Fruit fly (Drosophila melanogaster) whole organism, embryonic: ENCODE data around the gene thoc7.
A peak's percentile ranks its signal among the peaks of the same experiment; 100 is the strongest.

ENCODE experiments used
- Abd-B ChIP-seq: fragments of 200-800 bp; sonication (Bioruptor generic); optimal IDR thresholded peaks from 2 replicates; lab custom pipeline; 2018; ENCODE audit warnings: missing biosample characterization, mild to moderate bottlenecking, missing genetic modification characterization, moderate library complexity
- Aef1 ChIP-seq: fragments of 200-800 bp; sonication (Bioruptor generic); IDR thresholded peaks from 3 replicates; pipeline ENCODE4 v1.3.6; 2022; ENCODE audit warnings: missing biosample characterization, missing genetic modification characterization
- CG10274 ChIP-seq: fragments of 200-800 bp; sonication (Bioruptor generic); optimal IDR thresholded peaks from 3 replicates; lab custom pipeline; 2017; ENCODE audit warnings: missing biosample characterization, mild to moderate bottlenecking, missing genetic modification characterization
- CG11398 ChIP-seq: fragments of 200-800 bp; sonication (Bioruptor generic); optimal IDR thresholded peaks from 2 replicates; lab custom pipeline; 2016; ENCODE audit warnings: missing biosample characterization, missing genetic modification characterization
- CG11695 ChIP-seq: fragments of 200-800 bp; sonication (Bioruptor generic); IDR thresholded peaks from 3 replicates; pipeline ENCODE4 v1.3.6; 2022; ENCODE audit warnings: missing biosample characterization, missing genetic modification characterization
- CG13123 ChIP-seq: fragments of 200-800 bp; sonication (Bioruptor generic); optimal IDR thresholded peaks from 2 replicates; lab custom pipeline; 2016; ENCODE audit warnings: missing biosample characterization, missing genetic modification characterization
- CG14014 ChIP-seq: fragments of 200-800 bp; sonication (Bioruptor generic); IDR thresholded peaks from 2 replicates; pipeline ENCODE4 v1.3.6; 2022; ENCODE audit warnings: missing biosample characterization, missing genetic modification characterization
- CG15073 ChIP-seq: fragments of 200-800 bp; sonication (Bioruptor generic); optimal IDR thresholded peaks from 2 replicates; lab custom pipeline; 2016; ENCODE audit warnings: missing biosample characterization, missing genetic modification characterization
- CG1647 ChIP-seq: fragments of 200-800 bp; sonication (Bioruptor generic); optimal IDR thresholded peaks from 3 replicates; lab custom pipeline; 2016; ENCODE audit warnings: missing biosample characterization, missing genetic modification characterization
- CG17612 ChIP-seq: fragments of 200-800 bp; sonication (Bioruptor generic); IDR thresholded peaks from 2 replicates; pipeline ENCODE4 v1.3.6; 2022; ENCODE audit warnings: missing biosample characterization, missing genetic modification characterization
- CG17829 ChIP-seq: fragments of 200-800 bp; optimal IDR thresholded peaks from 2 replicates; lab custom pipeline; 2019; ENCODE audit warnings: missing biosample characterization, mild to moderate bottlenecking, missing genetic modification characterization, moderate library complexity
- CG2199 ChIP-seq: fragments of 200-800 bp; sonication (Bioruptor generic); IDR thresholded peaks from 3 replicates; pipeline ENCODE4 v1.3.6; 2022; ENCODE audit warnings: missing biosample characterization, missing genetic modification characterization
- CG30020 ChIP-seq: fragments of 200-800 bp; optimal IDR thresholded peaks from 2 replicates; lab custom pipeline; 2019; ENCODE audit warnings: missing biosample characterization, mild to moderate bottlenecking, missing genetic modification characterization, moderate library complexity
- CG34224 ChIP-seq: fragments of 200-800 bp; sonication (Bioruptor generic); IDR thresholded peaks from 3 replicates; pipeline ENCODE4 v1.3.6; 2022; ENCODE audit warnings: missing biosample characterization, missing genetic modification characterization; ENCODE audit not compliant: partially characterized antibody
- CG4820 ChIP-seq: fragments of 200-800 bp; sonication (Bioruptor generic); optimal IDR thresholded peaks from 3 replicates; lab custom pipeline; 2016; ENCODE audit warnings: missing biosample characterization, missing genetic modification characterization
- CG6272 ChIP-seq: fragments of 200-800 bp; sonication (Bioruptor generic); IDR thresholded peaks from 2 replicates; pipeline ENCODE4 v1.3.6; 2022; ENCODE audit warnings: missing biosample characterization, missing genetic modification characterization
- CG7271 ChIP-seq: fragments of 200-800 bp; sonication (Bioruptor generic); optimal IDR thresholded peaks from 2 replicates; lab custom pipeline; 2018; ENCODE audit warnings: missing biosample characterization, mild to moderate bottlenecking, missing genetic modification characterization, moderate library complexity
- CG7839 ChIP-seq: fragments of 200-800 bp; sonication (Bioruptor generic); optimal IDR thresholded peaks from 3 replicates; lab custom pipeline; 2018; ENCODE audit warnings: missing biosample characterization, mild to moderate bottlenecking, missing genetic modification characterization, moderate library complexity
- D19A ChIP-seq: fragments of 200-800 bp; optimal IDR thresholded peaks from 3 replicates; lab custom pipeline; 2019; ENCODE audit warnings: missing biosample characterization, mild to moderate bottlenecking, missing genetic modification characterization, moderate library complexity
- Dp ChIP-seq: fragments of 200-800 bp; sonication (Bioruptor generic); optimal IDR thresholded peaks from 2 replicates; lab custom pipeline; 2018; ENCODE audit warnings: missing biosample characterization, mild to moderate bottlenecking, missing genetic modification characterization, moderate library complexity
- Ets65A ChIP-seq: fragments of 200-800 bp; sonication (Bioruptor generic); peaks from one replicate; lab custom pipeline; 2016; ENCODE audit warnings: missing biosample characterization, missing genetic modification characterization
- H2.0 ChIP-seq: fragments of 200-800 bp; sonication (Bioruptor generic); IDR thresholded peaks from 2 replicates; pipeline ENCODE4 v1.3.6; 2022; ENCODE audit warnings: missing biosample characterization, missing genetic modification characterization
- HLHmδ ChIP-seq: fragments of 200-800 bp; sonication (Bioruptor generic); optimal IDR thresholded peaks from 2 replicates; lab custom pipeline; 2018; ENCODE audit warnings: missing biosample characterization, mild to moderate bottlenecking, missing genetic modification characterization, moderate library complexity
- Hsf ChIP-seq: fragments of 200-800 bp; sonication (Bioruptor generic); optimal IDR thresholded peaks from 3 replicates; lab custom pipeline; 2016; ENCODE audit warnings: missing biosample characterization, missing genetic modification characterization
- Mrtf ChIP-seq: fragments of 200-800 bp; sonication (Bioruptor generic); IDR thresholded peaks from 3 replicates; pipeline ENCODE4 v1.3.6; 2022; ENCODE audit warnings: missing biosample characterization, missing genetic modification characterization
- Optix ChIP-seq: fragments of 200-800 bp; sonication (Bioruptor generic); IDR thresholded peaks from 3 replicates; pipeline ENCODE4 v1.3.6; 2022; ENCODE audit warnings: missing biosample characterization, missing genetic modification characterization
- Ssrp ChIP-seq: fragments of 200-800 bp; sonication (Bioruptor generic); optimal IDR thresholded peaks from 2 replicates; lab custom pipeline; 2018; ENCODE audit warnings: missing biosample characterization, mild to moderate bottlenecking, missing genetic modification characterization, moderate library complexity
- bcd ChIP-seq: fragments of 200-800 bp; sonication (Bioruptor generic); optimal IDR thresholded peaks from 2 replicates; lab custom pipeline; 2017; ENCODE audit warnings: missing biosample characterization, mild to moderate bottlenecking, missing genetic modification characterization
- chn ChIP-seq: fragments of 200-800 bp; sonication (Bioruptor generic); optimal IDR thresholded peaks from 2 replicates; lab custom pipeline; 2016; ENCODE audit warnings: missing biosample characterization, missing genetic modification characterization
- crol ChIP-seq: fragments of 200-800 bp; sonication (Bioruptor generic); IDR thresholded peaks from 2 replicates; pipeline ENCODE4 v1.3.6; 2022; ENCODE audit warnings: missing biosample characterization, missing genetic modification characterization
- cwo ChIP-seq: fragments of 200-800 bp; sonication (Bioruptor generic); optimal IDR thresholded peaks from 3 replicates; lab custom pipeline; 2017; ENCODE audit warnings: missing biosample characterization, missing genetic modification characterization, mild to moderate bottlenecking, moderate library complexity, missing genetic modification reagents
- fd102C ChIP-seq: fragments of 200-800 bp; sonication (Bioruptor generic); optimal IDR thresholded peaks from 2 replicates; lab custom pipeline; 2018; ENCODE audit warnings: missing biosample characterization, mild to moderate bottlenecking, missing genetic modification characterization, moderate library complexity
- fd3F ChIP-seq: fragments of 200-800 bp; sonication (Bioruptor generic); optimal IDR thresholded peaks from 2 replicates; lab custom pipeline; 2018; ENCODE audit warnings: missing biosample characterization, mild to moderate bottlenecking, missing genetic modification characterization, moderate library complexity
- fd64A ChIP-seq: fragments of 200-800 bp; sonication (Bioruptor generic); optimal IDR thresholded peaks from 3 replicates; lab custom pipeline; 2018; ENCODE audit warnings: missing biosample characterization, mild to moderate bottlenecking, missing genetic modification characterization
- gcm2 ChIP-seq: fragments of 200-800 bp; sonication (Bioruptor generic); optimal IDR thresholded peaks from 2 replicates; lab custom pipeline; 2016; ENCODE audit warnings: missing biosample characterization, missing genetic modification characterization
- gsb-n ChIP-seq: fragments of 200-800 bp; sonication (Bioruptor generic); optimal IDR thresholded peaks from 3 replicates; lab custom pipeline; 2018; ENCODE audit warnings: missing biosample characterization, mild to moderate bottlenecking, missing genetic modification characterization
- lab ChIP-seq: fragments of 200-800 bp; sonication (Bioruptor generic); optimal IDR thresholded peaks from 3 replicates; lab custom pipeline; 2017; ENCODE audit warnings: missing biosample characterization, missing genetic modification characterization, mild to moderate bottlenecking, moderate library complexity, missing genetic modification reagents
- lilli ChIP-seq: fragments of 200-800 bp; sonication (Bioruptor generic); optimal IDR thresholded peaks from 3 replicates; lab custom pipeline; 2016; ENCODE audit warnings: missing biosample characterization, missing genetic modification characterization
- lov ChIP-seq, 2 experiments: fragments of 200-800 bp in 1 of 2; fragments of >200 bp in 1 of 2; sonication (Bioruptor generic) in 1 of 2; IDR thresholded peaks in 1 of 2; optimal IDR thresholded peaks in 1 of 2; 2 replicates in 1 of 2; 3 replicates in 1 of 2; pipeline versions ENCODE4 v1.3.6 to Lab custom; 2017 to 2022; ENCODE audit warnings: missing biosample characterization in 1 of 2, missing genetic modification characterization in 1 of 2
- mld ChIP-seq: fragments of 200-800 bp; sonication (Bioruptor generic); IDR thresholded peaks from 3 replicates; pipeline ENCODE4 v1.3.6; 2022; ENCODE audit warnings: missing biosample characterization, missing genetic modification characterization; ENCODE audit not compliant: partially characterized antibody
- odd ChIP-seq: fragments of 200-800 bp; sonication (Bioruptor generic); optimal IDR thresholded peaks from 2 replicates; lab custom pipeline; 2017; ENCODE audit warnings: missing biosample characterization, mild to moderate bottlenecking, missing genetic modification characterization
- onecut ChIP-seq: fragments of 200-800 bp; sonication (Bioruptor generic); IDR thresholded peaks from 2 replicates; pipeline ENCODE4 v1.3.6; 2022; ENCODE audit warnings: missing biosample characterization, missing genetic modification characterization
- ranshi ChIP-seq: fragments of 200-800 bp; sonication (Bioruptor generic); IDR thresholded peaks from 2 replicates; pipeline ENCODE4 v1.3.6; 2022; ENCODE audit warnings: missing biosample characterization, missing genetic modification characterization
- row ChIP-seq: fragments of 200-800 bp; sonication (Bioruptor generic); IDR thresholded peaks from 3 replicates; pipeline ENCODE4 v1.3.6; 2022; ENCODE audit warnings: missing biosample characterization, missing genetic modification characterization
- run ChIP-seq: fragments of 200-800 bp; sonication (Bioruptor generic); optimal IDR thresholded peaks from 3 replicates; lab custom pipeline; 2018; ENCODE audit warnings: missing biosample characterization, mild to moderate bottlenecking, missing genetic modification characterization
- sob ChIP-seq: fragments of 200-800 bp; sonication (Bioruptor generic); IDR thresholded peaks from 2 replicates; pipeline ENCODE4 v1.3.6; 2022; ENCODE audit warnings: missing biosample characterization, missing genetic modification characterization
- trh ChIP-seq: fragments of 200-800 bp; sonication (Bioruptor generic); optimal IDR thresholded peaks from 2 replicates; lab custom pipeline; 2016; ENCODE audit warnings: missing biosample characterization, missing genetic modification characterization
- twi ChIP-seq: fragments of 200-800 bp; optimal IDR thresholded peaks from 2 replicates; lab custom pipeline; 2019; ENCODE audit warnings: missing biosample characterization, mild to moderate bottlenecking, missing genetic modification characterization, moderate library complexity
- yki ChIP-seq: fragments of >200 bp; optimal IDR thresholded peaks from 3 replicates; lab custom pipeline; 2018

The thoc7 gene

DNA sequence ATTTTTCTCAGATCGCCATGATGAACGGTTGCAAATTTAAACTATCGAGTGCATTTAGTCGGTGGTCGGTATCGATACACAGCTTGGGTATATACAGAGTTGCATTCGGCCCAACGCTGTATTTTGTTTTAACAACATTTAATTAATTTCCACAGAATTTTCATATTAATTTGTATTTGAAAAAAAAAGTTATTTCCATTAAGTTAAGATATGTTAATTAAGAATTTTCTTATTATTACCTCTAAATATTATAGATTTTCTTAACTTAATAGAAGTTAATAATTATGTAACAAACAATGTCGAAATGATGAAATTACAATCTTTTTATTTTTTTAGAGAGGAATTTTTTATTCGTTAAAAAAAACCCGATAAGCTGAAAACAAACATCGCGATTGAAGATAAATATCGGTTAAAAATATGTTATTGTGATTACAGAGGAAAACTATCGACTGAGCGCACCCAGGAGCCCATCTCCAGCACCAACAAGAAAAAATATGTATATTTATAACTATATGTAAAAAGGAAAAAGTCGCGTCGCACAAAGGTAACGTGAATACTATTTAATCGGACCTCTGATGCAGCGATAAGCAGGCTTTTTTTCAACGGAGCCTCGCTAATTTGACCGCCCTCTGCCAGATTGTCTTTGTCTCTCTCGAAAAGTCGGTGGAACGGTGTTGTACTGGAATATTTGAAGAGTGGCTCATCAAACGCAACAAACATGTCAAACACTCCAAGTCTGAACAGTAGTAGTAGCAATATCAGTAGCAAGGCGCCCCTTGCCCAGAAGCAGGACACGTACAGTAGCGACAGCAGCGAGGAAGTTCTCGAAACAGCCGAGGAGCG lies 12.5 kb downstream of the thoc7 start, which contains the start of the genes rno and mri (continued):
- TF ChIP-seq Mrtf (GFP tag; lab: Robert Waterston, UW) (0 out of 3 replicates have a peak, but pooled peaks have one; percentile 42), sob (peak; percentile 69), HLHmδ (no peak), CG7839 (tag; lab: Kevin White, UChicago) (peak; percentile 81), CG2199 (GFP tag; lab: Robert Waterston, UW) (no peak), CG4820 (peak; percentile 36), twi (tag; lab: Kevin White, UChicago) (peak; percentile 62), cwo (GFP tag; lab: Kevin White, UChicago) (peak; percentile 51), yki (lab: Kevin White, UChicago) (no peak), Ssrp (peak; percentile 78), CG34224 (GFP tag; lab: Robert Waterston, UW) (peak; percentile 94), Ets65A (GFP tag; lab: Kevin White, UChicago) (peak; percentile 87), CG7271 (tag; lab: Kevin White, UChicago) (no peak), lilli (GFP tag; lab: Kevin White, UChicago) (peak; percentile 31), CG14014 (peak; percentile 57; the same call in 1 of the 2 replicates), Dp (GFP tag; lab: Kevin White, UChicago) (no peak), gcm2 (GFP tag; lab: Kevin White, UChicago) (no peak), chn (GFP tag; lab: Kevin White, UChicago) (no peak), mld (GFP tag; lab: Robert Waterston, UW) (peak; percentile 80), bcd (peak; percentile 64), CG15073 (no peak), Optix (GFP tag; lab: Robert Waterston, UW) (peak; percentile 30; the same call in 1 of the 3 replicates), fd3F (GFP tag; lab: Kevin White, UChicago) (peak; percentile 64), trh (GFP tag; lab: Kevin White, UChicago) (peak; percentile 44), lab (GFP tag; lab: Kevin White, UChicago) (peak; percentile 67), Abd-B (GFP tag; lab: Kevin White, UChicago) (peak; percentile 65), ranshi (GFP tag; lab: Robert Waterston, UW) (peak; percentile 83), CG10274 (GFP tag; lab: Kevin White, UChicago) (no peak), run (tag; lab: Kevin White, UChicago) (peak; percentile 37), fd102C (GFP tag; lab: Kevin White, UChicago) (no peak), fd64A (GFP tag; lab: Kevin White, UChicago) (no peak), crol (GFP tag; lab: Robert Waterston, UW) (no peak), CG13123 (GFP tag; lab: Kevin White, UChicago) (peak; percentile 51), onecut (GFP tag; lab: Robert Waterston, UW) (peak; percentile 28), row (GFP tag; lab: Robert Waterston, UW) (peak; percentile 86), lov (optimal IDR thresholded peaks at IDR 0.05; lab: Kevin White, UChicago) (no peak), lov (GFP tag; IDR thresholded peaks at IDR 0.05; lab: Robert Waterston, UW) (0 out of 3 replicates have a peak, but pooled peaks have one; percentile 44), CG6272 (GFP tag; lab: Robert Waterston, UW) (peak; percentile 67), H2.0 (peak; percentile 73), Hsf (GFP tag; lab: Kevin White, UChicago) (peak; percentile 9), CG17829 (tag; lab: Kevin White, UChicago) (peak; percentile 81), CG30020 (tag; lab: Kevin White, UChicago) (peak; percentile 83), Aef1 (GFP tag; lab: Robert Waterston, UW) (peak; percentile 47; the same call in 2 of the 3 replicates), CG11398 (GFP tag; lab: Kevin White, UChicago) (no peak), odd (GFP tag; lab: Kevin White, UChicago) (peak; percentile 21), CG17612 (GFP tag; lab: Robert Waterston, UW) (no peak), CG11695 (GFP tag; lab: Robert Waterston, UW) (peak; percentile 71), D19A (tag; lab: Kevin White, UChicago) (peak; percentile 58), CG1647 (GFP tag; lab: Kevin White, UChicago) (no peak), gsb-n (tag; lab: Kevin White, UChicago) (peak; percentile 78)
